Worm (Caenorhabditis elegans) whole organism, L4/young adult: ENCODE results near the gene Y55B1BL.1.

ENCODE experiments used
- W03F9.2 ChIP-seq: fragments of 150-350 bp; optimal IDR thresholded peaks from 2 replicates; lab custom pipeline; 2014; ENCODE audit warnings: missing biosample characterization, missing genetic modification characterization
- dao-5 ChIP-seq: sonication (generic microtip); optimal IDR thresholded peaks from 2 replicates; lab custom pipeline; 2016; ENCODE audit warnings: missing genotype, missing genetic modification characterization, moderate library complexity, missing compliant biosample characterization
- him-1 ChIP-seq: sonication (generic microtip); optimal IDR thresholded peaks from 2 replicates; lab custom pipeline; 2016; ENCODE audit warnings: missing genotype, missing genetic modification reagents, missing genetic modification characterization, missing compliant biosample characterization

DNA sequence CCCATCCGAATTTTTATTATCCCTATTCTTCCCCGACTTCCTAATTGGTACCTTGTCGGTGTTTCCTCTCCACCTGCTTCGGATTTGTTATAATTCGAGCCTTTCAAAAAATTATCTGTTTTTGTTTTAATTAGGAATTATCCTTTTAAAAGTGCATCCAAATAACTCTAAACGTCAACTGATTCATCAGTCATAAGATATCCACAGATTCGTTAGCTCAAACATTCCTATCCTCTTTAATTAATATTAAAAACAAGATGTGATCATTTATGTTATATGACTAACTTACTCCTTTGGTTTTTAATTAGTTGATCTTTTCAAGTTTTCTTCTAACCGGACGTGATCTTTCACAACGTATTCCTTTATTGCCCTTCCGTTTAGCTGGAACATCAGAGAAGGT lies 44.7 kb downstream of the Y55B1BL.1 start:
- TF ChIP-seq him-1 (tag; lab: Kevin White, UChicago), result no peak
- TF ChIP-seq dao-5 (tag; lab: Kevin White, UChicago), result no peak
- TF ChIP-seq W03F9.2, result no peak
